Fruit fly (Drosophila melanogaster): Measurements from ENCODE around the gene trh.

trh gene

DNA sequence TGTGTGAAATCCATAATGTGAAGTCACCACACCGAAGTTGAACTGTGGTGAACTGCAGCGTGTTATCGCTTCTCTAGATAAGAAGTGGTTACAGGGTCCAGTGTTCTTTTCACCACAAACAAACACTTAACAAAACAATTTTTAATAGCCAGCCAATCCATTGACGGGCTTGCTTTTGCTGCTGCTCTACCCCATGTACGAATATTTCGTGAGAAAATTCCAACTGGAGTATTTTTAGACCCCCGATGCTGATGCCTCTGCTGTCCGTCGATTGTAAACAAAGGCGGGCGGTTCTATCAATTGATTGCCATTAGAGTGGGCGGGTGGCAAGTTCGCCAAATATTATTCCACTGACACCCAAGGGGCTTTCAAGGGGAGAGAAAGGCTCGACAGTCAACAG lies 53.4 kb downstream of the trh start (continued):
- TF ChIP-seq tll (GFP tag; optimal IDR thresholded peaks at IDR 0.05): no peak
- peak; percentile 29 for TF ChIP-seq Nf-YC (tag; optimal IDR thresholded peaks at IDR 0.05)
- no peak for TF ChIP-seq kah (GFP tag; optimal IDR thresholded peaks at IDR 0.05)
- no peak for TF ChIP-seq Doc2 (GFP tag; IDR thresholded peaks at IDR 0.05)
- TF ChIP-seq CG9817 (tag; optimal IDR thresholded peaks at IDR 0.05): peak; percentile 5
- peak; percentile 41; the same call in 1 of the 2 replicates for TF ChIP-seq slbo (GFP tag; IDR thresholded peaks at IDR 0.05)
- TF ChIP-seq Chrac-16 (GFP tag; optimal IDR thresholded peaks at IDR 0.05): no peak
- TF ChIP-seq CG14441 (GFP tag; IDR thresholded peaks at IDR 0.05): 0 out of 2 replicates have a peak, but pooled peaks have one; percentile 10
- TF ChIP-seq Usf (GFP tag; optimal IDR thresholded peaks at IDR 0.05): no peak
- TF ChIP-seq zf30C (GFP tag; optimal IDR thresholded peaks at IDR 0.05): peak; percentile 65
- no peak for TF ChIP-seq Awh (GFP tag; IDR thresholded peaks at IDR 0.05)
- peak; percentile 42 for TF ChIP-seq CG18599 (GFP tag; optimal IDR thresholded peaks at IDR 0.05)
- TF ChIP-seq CG6854 (GFP tag; optimal IDR thresholded peaks at IDR 0.05): no peak
- TF ChIP-seq dan (GFP tag; IDR thresholded peaks at IDR 0.05): no peak
- peak; percentile 16; the same call in 1 of the 2 replicates for TF ChIP-seq CG3847 (GFP tag; IDR thresholded peaks at IDR 0.05)

DNA sequence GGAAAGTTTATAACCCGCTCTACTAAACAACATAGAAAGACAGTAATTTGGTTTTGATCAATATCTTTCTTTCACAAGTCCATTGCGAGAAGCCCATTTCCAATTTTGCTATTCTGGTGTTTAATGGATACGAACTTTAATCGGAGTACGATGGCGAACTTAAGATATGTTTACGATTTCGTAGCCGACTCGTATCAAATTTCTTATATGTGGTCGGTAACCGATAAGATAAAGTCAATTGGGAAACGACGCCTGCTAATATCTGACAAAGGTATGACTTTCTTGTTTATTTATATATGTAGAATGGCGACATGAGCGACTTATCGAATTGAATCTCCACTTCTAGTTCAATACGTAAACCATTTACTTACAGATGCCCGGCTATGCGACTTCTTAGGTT lies 54.3 kb downstream of the trh start:
- peak; percentile 21 for TF ChIP-seq grn (GFP tag; optimal IDR thresholded peaks at IDR 0.05)
- no peak for TF ChIP-seq CG12155 (GFP tag; optimal IDR thresholded peaks at IDR 0.05)
- TF ChIP-seq jigr1 (GFP tag; IDR thresholded peaks at IDR 0.05): no peak
- TF ChIP-seq Usf (GFP tag; optimal IDR thresholded peaks at IDR 0.05): no peak
- TF ChIP-seq mirr (GFP tag; optimal IDR thresholded peaks at IDR 0.05): peak; percentile 68
- TF ChIP-seq CG9817 (tag; optimal IDR thresholded peaks at IDR 0.05): no peak
- peak; percentile 12 for TF ChIP-seq Deaf1 (tag; optimal IDR thresholded peaks at IDR 0.05)
- TF ChIP-seq CG1233 (GFP tag; optimal IDR thresholded peaks at IDR 0.05): no peak
- no peak for TF ChIP-seq HLH54F (GFP tag; optimal IDR thresholded peaks at IDR 0.05)
- no peak for TF ChIP-seq CG9797 (GFP tag; optimal IDR thresholded peaks at IDR 0.05)
- peak; percentile 55 for TF ChIP-seq exex (tag; optimal IDR thresholded peaks at IDR 0.05)
- TF ChIP-seq CG16779 (GFP tag; IDR thresholded peaks at IDR 0.05): no peak
- peak; percentile 17 for TF ChIP-seq CG34376 (GFP tag; optimal IDR thresholded peaks at IDR 0.05)

DNA sequence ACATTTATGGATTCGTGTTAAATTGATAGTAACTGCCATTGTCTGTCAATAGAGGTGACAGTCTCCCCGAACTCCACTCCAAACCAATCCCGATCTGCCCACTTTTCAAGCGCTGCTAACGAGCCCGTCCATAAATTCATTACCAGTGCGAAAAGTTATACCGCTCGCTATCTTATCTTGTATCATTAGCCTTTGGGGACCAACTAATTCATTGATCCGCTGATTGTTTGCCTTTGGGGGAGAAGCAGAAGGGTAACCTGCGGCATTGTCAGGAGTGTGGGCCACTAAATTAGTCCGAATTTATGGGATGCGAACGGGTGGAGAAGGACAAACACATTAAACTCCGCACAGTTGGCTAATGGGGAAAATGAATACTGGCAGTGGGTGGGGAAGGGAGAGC lies 55.3 kb downstream of the trh start:
- TF ChIP-seq wor (GFP tag; IDR thresholded peaks at IDR 0.05) (no peak), CG14050 (GFP tag; IDR thresholded peaks at IDR 0.05) (no peak), MBD-R2 (GFP tag; IDR thresholded peaks at IDR 0.05) (no peak), vfl (GFP tag; optimal IDR thresholded peaks at IDR 0.05) (no peak), ap (GFP tag; IDR thresholded peaks at IDR 0.05) (no peak), exex (tag; optimal IDR thresholded peaks at IDR 0.05) (peak; percentile 72), CG10959 (GFP tag; IDR thresholded peaks at IDR 0.05) (no peak), chif (GFP tag; optimal IDR thresholded peaks at IDR 0.05) (no peak), inv (GFP tag; IDR thresholded peaks at IDR 0.05; ENCODE audit: partially characterized antibody) (no peak), CG9876 (GFP tag; optimal IDR thresholded peaks at IDR 0.05) (no peak), CG5245 (GFP tag; optimal IDR thresholded peaks at IDR 0.05) (no peak), CG4707 (GFP tag; optimal IDR thresholded peaks at IDR 0.05) (no peak), sug (tag; optimal IDR thresholded peaks at IDR 0.05) (peak; percentile 50), tna (GFP tag; IDR thresholded peaks at IDR 0.05; ENCODE audit: partially characterized antibody) (no peak), oc (tag; optimal IDR thresholded peaks at IDR 0.05) (no peak), CG43689 (GFP tag; IDR thresholded peaks at IDR 0.05) (no peak), grn (GFP tag; optimal IDR thresholded peaks at IDR 0.05) (peak; percentile 17), Lhr (GFP tag; optimal IDR thresholded peaks at IDR 0.05) (no peak), CG9797 (GFP tag; optimal IDR thresholded peaks at IDR 0.05) (no peak), CG16813 (GFP tag; IDR thresholded peaks at IDR 0.05; ENCODE audit: partially characterized antibody) (no peak), Lim3 (GFP tag; IDR thresholded peaks at IDR 0.05) (no peak), CG2712 (tag; optimal IDR thresholded peaks at IDR 0.05) (no peak), CG12104 (GFP tag; optimal IDR thresholded peaks at IDR 0.05) (no peak), CG10979 (tag; optimal IDR thresholded peaks at IDR 0.05) (no peak), CG4820 (GFP tag; optimal IDR thresholded peaks at IDR 0.05) (no peak), CG4328 (GFP tag; optimal IDR thresholded peaks at IDR 0.05) (no peak), ase (GFP tag; IDR thresholded peaks at IDR 0.05) (no peak)
